Worm (Caenorhabditis elegans) whole organism, mixed stage, embryonic: ENCODE data around the gene C03E10.3.

ENCODE experiments used
- drap-1 ChIP-seq: fragments of 200-800 bp; sonication (Bioruptor generic); optimal IDR thresholded peaks from 3 replicates; lab custom pipeline; 2018; ENCODE audit warnings: mild to moderate bottlenecking, missing genetic modification characterization, missing compliant biosample characterization
- ham-2 ChIP-seq: fragments of 200-800 bp; sonication (Bioruptor generic); optimal IDR thresholded peaks from 2 replicates; lab custom pipeline; 2018; ENCODE audit warnings: mild to moderate bottlenecking, missing genetic modification characterization, missing compliant biosample characterization
- lsy-2 ChIP-seq: fragments of 150-350 bp; optimal IDR thresholded peaks from 2 replicates; lab custom pipeline; 2014; ENCODE audit warnings: missing biosample characterization, missing genetic modification characterization

ce11 chrV:11265482-11265881 lies 20.7 kb upstream of the C03E10.3 start, which contains the start of gene cln-3.1:
- TF ChIP-seq drap-1 (GFP tag; lab: Kevin White, UChicago) (no peak), ham-2 (GFP tag; lab: Kevin White, UChicago) (no peak), lsy-2 (tag; lab: Kevin White, UChicago) (no peak)
